Worm (Caenorhabditis elegans) whole organism, midembryonic: ENCODE results near the gene F55B11.5.

Experiments used
- cog-1 ChIP-seq: sonication (generic microtip); optimal IDR thresholded peaks from 2 replicates; lab custom pipeline; 2016; ENCODE audit warnings: missing genetic modification characterization, missing compliant biosample characterization
- flt-1 ChIP-seq: fragments of 200-800 bp; sonication (Bioruptor generic); IDR thresholded peaks from 2 replicates; pipeline ENCODE4 v1.3.6; 2022; ENCODE audit warnings: missing genetic modification characterization, missing compliant biosample characterization
- klf-2 ChIP-seq: fragments of 200-800 bp; sonication (Bioruptor generic); conservative IDR thresholded peaks from 2 replicates; pipeline ENCODE4 v1.3.6; 2022; ENCODE audit warnings: missing genetic modification reagents, missing genetic modification characterization, missing compliant biosample characterization
- med-1 ChIP-seq: sonication (generic microtip); optimal IDR thresholded peaks from 2 replicates; lab custom pipeline; 2017; ENCODE audit warnings: missing genetic modification characterization, mild to moderate bottlenecking, missing compliant biosample characterization, antibody characterized with exemption, missing genetic modification reagents; ENCODE audit not compliant: insufficient read depth
- ref-1 ChIP-seq: fragments of 200-800 bp; sonication (Bioruptor generic); conservative IDR thresholded peaks from 2 replicates; pipeline ENCODE4 v1.3.6; 2022; ENCODE audit warnings: missing genetic modification reagents, missing genetic modification characterization, missing compliant biosample characterization
- ztf-23 ChIP-seq: fragments of 200-800 bp; sonication (Bioruptor generic); IDR thresholded peaks from 2 replicates; pipeline ENCODE4 v1.3.6; 2022; ENCODE audit warnings: missing genetic modification reagents, missing genetic modification characterization, missing compliant biosample characterization
- ztf-29 ChIP-seq: fragments of 200-800 bp; sonication (Bioruptor generic); IDR thresholded peaks from 2 replicates; pipeline ENCODE4 v1.3.6; 2022; ENCODE audit warnings: missing genetic modification reagents, missing genetic modification characterization, missing compliant biosample characterization

ce11 chrIV:14395531-14395930, 32.0 kb upstream of the F55B11.5 start:
- TF ChIP-seq med-1 (GFP tag; lab: Kevin White, UChicago) (no peak), ztf-29 (GFP tag; lab: Robert Waterston, UW) (no peak), flt-1 (GFP tag; lab: Robert Waterston, UW) (no peak), ztf-23 (GFP tag; lab: Robert Waterston, UW) (no peak), klf-2 (GFP tag; lab: Robert Waterston, UW) (no peak), cog-1 (tag; lab: Kevin White, UChicago) (no peak), ref-1 (GFP tag; lab: Robert Waterston, UW) (no peak)
